Fruit fly (Drosophila melanogaster) whole organism, embryonic: ENCODE results near the gene arg.

ENCODE experiments used
- CG1233 ChIP-seq: fragments of 200-800 bp; sonication (Bioruptor generic); optimal IDR thresholded peaks from 4 replicates; lab custom pipeline; 2018; ENCODE audit warnings: missing biosample characterization, mild to moderate bottlenecking, missing genetic modification characterization
- CG13424 ChIP-seq: fragments of 200-800 bp; sonication (Bioruptor generic); optimal IDR thresholded peaks from 2 replicates; lab custom pipeline; 2019; ENCODE audit warnings: missing biosample characterization, mild to moderate bottlenecking, missing genetic modification characterization, moderate library complexity
- CG14710 ChIP-seq: fragments of 200-800 bp; sonication (Bioruptor generic); optimal IDR thresholded peaks from 3 replicates; lab custom pipeline; 2019; ENCODE audit warnings: missing biosample characterization, mild to moderate bottlenecking, missing genetic modification characterization, moderate library complexity
- CG1603 ChIP-seq: fragments of 200-800 bp; sonication (Bioruptor generic); optimal IDR thresholded peaks from 2 replicates; lab custom pipeline; 2019; ENCODE audit warnings: missing biosample characterization, mild to moderate bottlenecking, missing genetic modification characterization, moderate library complexity
- CG16779 ChIP-seq: fragments of 200-800 bp; sonication (Bioruptor generic); IDR thresholded peaks from 2 replicates; pipeline ENCODE4 v1.3.6; 2022; ENCODE audit warnings: missing biosample characterization, missing genetic modification characterization
- CG2129 ChIP-seq: fragments of 200-800 bp; sonication (Bioruptor generic); IDR thresholded peaks from 2 replicates; pipeline ENCODE4 v1.3.6; 2022; ENCODE audit warnings: missing biosample characterization, missing genetic modification characterization; ENCODE audit not compliant: partially characterized antibody
- CG30403 ChIP-seq: fragments of 200-800 bp; sonication (Bioruptor generic); optimal IDR thresholded peaks from 3 replicates; lab custom pipeline; 2016; ENCODE audit warnings: missing biosample characterization, missing genetic modification characterization
- CG34224 ChIP-seq: fragments of 200-800 bp; sonication (Bioruptor generic); IDR thresholded peaks from 3 replicates; pipeline ENCODE4 v1.3.6; 2022; ENCODE audit warnings: missing biosample characterization, missing genetic modification characterization; ENCODE audit not compliant: partially characterized antibody
- CG7357 ChIP-seq: fragments of 200-800 bp; sonication (Bioruptor generic); IDR thresholded peaks from 3 replicates; pipeline ENCODE4 v1.3.6; 2022; ENCODE audit warnings: missing biosample characterization, missing genetic modification characterization
- CG9817 ChIP-seq: fragments of 200-800 bp; sonication (Bioruptor generic); optimal IDR thresholded peaks from 2 replicates; lab custom pipeline; 2018; ENCODE audit warnings: missing biosample characterization, mild to moderate bottlenecking, missing genetic modification characterization, moderate library complexity
- Dref ChIP-seq: fragments of 200-800 bp; sonication (Bioruptor generic); IDR thresholded peaks from 2 replicates; pipeline ENCODE4 v1.3.6; 2022; ENCODE audit warnings: missing biosample characterization, missing genetic modification characterization
- Drgx ChIP-seq: fragments of 200-800 bp; sonication (Bioruptor generic); IDR thresholded peaks from 2 replicates; pipeline ENCODE4 v1.3.6; 2022; ENCODE audit warnings: missing biosample characterization, missing genetic modification characterization
- E2f2 ChIP-seq: fragments of 200-800 bp; sonication (Bioruptor generic); IDR thresholded peaks from 2 replicates; pipeline ENCODE4 v1.3.6; 2022; ENCODE audit warnings: missing biosample characterization, missing genetic modification characterization
- HLH3B ChIP-seq: fragments of 200-800 bp; sonication (Bioruptor generic); IDR thresholded peaks from 2 replicates; pipeline ENCODE4 v1.3.6; 2022; ENCODE audit warnings: missing biosample characterization, missing genetic modification characterization
- Hr3 ChIP-seq: fragments of 200-800 bp; sonication (Bioruptor generic); optimal IDR thresholded peaks from 3 replicates; lab custom pipeline; 2016; ENCODE audit warnings: missing biosample characterization, missing genetic modification characterization
- Hsf ChIP-seq: fragments of 200-800 bp; sonication (Bioruptor generic); optimal IDR thresholded peaks from 3 replicates; lab custom pipeline; 2016; ENCODE audit warnings: missing biosample characterization, missing genetic modification characterization
- Oli ChIP-seq: fragments of 200-800 bp; sonication (Bioruptor generic); optimal IDR thresholded peaks from 2 replicates; lab custom pipeline; 2018; ENCODE audit warnings: missing biosample characterization, mild to moderate bottlenecking, missing genetic modification characterization, moderate library complexity
- Rfx ChIP-seq: fragments of 200-800 bp; sonication (Bioruptor generic); IDR thresholded peaks from 2 replicates; pipeline ENCODE4 v1.3.6; 2022; ENCODE audit warnings: missing biosample characterization, missing genetic modification characterization
- Stat92E ChIP-seq, 3 experiments: fragments of >200 bp in 2 of 3; fragments of 200-800 bp in 1 of 3; sonication (Bioruptor generic) in 1 of 3; optimal IDR thresholded peaks; 2 replicates each; lab custom pipeline; 2017 to 2019; ENCODE audit warnings: missing biosample characterization in 3 of 3, missing genetic modification characterization in 3 of 3, mild to moderate bottlenecking in 1 of 3, moderate library complexity in 1 of 3
- Xbp1 ChIP-seq: fragments of 200-800 bp; sonication (Bioruptor generic); optimal IDR thresholded peaks from 3 replicates; lab custom pipeline; 2016; ENCODE audit warnings: missing biosample characterization, mild to moderate bottlenecking, missing genetic modification characterization
- ab ChIP-seq: fragments of 200-800 bp; sonication (Bioruptor generic); optimal IDR thresholded peaks from 2 replicates; lab custom pipeline; 2016; ENCODE audit warnings: missing biosample characterization, missing genetic modification characterization
- al ChIP-seq: fragments of 200-800 bp; sonication (Bioruptor generic); IDR thresholded peaks from 2 replicates; pipeline ENCODE4 v1.3.6; 2022; ENCODE audit warnings: missing biosample characterization, missing genetic modification characterization
- ci ChIP-seq: fragments of 200-800 bp; sonication (Bioruptor generic); IDR thresholded peaks from 3 replicates; pipeline ENCODE4 v1.3.6; 2022; ENCODE audit warnings: missing biosample characterization, missing genetic modification characterization
- dmrt99B ChIP-seq: fragments of 200-800 bp; sonication (Bioruptor generic); optimal IDR thresholded peaks from 2 replicates; lab custom pipeline; 2018; ENCODE audit warnings: missing biosample characterization, mild to moderate bottlenecking, missing genetic modification characterization, moderate library complexity
- eve ChIP-seq, 2 experiments: fragments of >200 bp; optimal IDR thresholded peaks; 2 replicates each; lab custom pipeline; 2017; ENCODE audit warnings: missing biosample characterization in 2 of 2, missing genetic modification characterization in 2 of 2
- fd96Cb ChIP-seq: fragments of 200-800 bp; sonication (Bioruptor generic); optimal IDR thresholded peaks from 2 replicates; lab custom pipeline; 2018; ENCODE audit warnings: missing biosample characterization, mild to moderate bottlenecking, missing genetic modification characterization, moderate library complexity
- insv ChIP-seq, 2 experiments: fragments of 200-800 bp; sonication (Bioruptor generic); optimal IDR thresholded peaks; 3 replicates each; lab custom pipeline; 2016 to 2018; ENCODE audit warnings: missing biosample characterization in 2 of 2, missing genetic modification characterization in 2 of 2
- knrl ChIP-seq: fragments of 200-800 bp; sonication (Bioruptor generic); IDR thresholded peaks from 3 replicates; pipeline ENCODE4 v1.3.6; 2022; ENCODE audit warnings: missing biosample characterization, missing genetic modification characterization; ENCODE audit not compliant: partially characterized antibody
- org-1 ChIP-seq: fragments of 200-800 bp; sonication (Bioruptor generic); optimal IDR thresholded peaks from 2 replicates; lab custom pipeline; 2017; ENCODE audit warnings: missing biosample characterization, missing genetic modification characterization
- pan ChIP-seq, 4 experiments: fragments of >200 bp in 3 of 4; fragments of 200-800 bp in 1 of 4; sonication (Bioruptor generic) in 1 of 4; optimal IDR thresholded peaks in 3 of 4; IDR thresholded peaks in 1 of 4; 2 replicates each; pipeline versions ENCODE4 v1.3.6 to Lab custom; 2017 to 2022; ENCODE audit warnings: missing biosample characterization in 2 of 4, missing genetic modification characterization in 2 of 4, mixed read lengths in 1 of 4
- phol ChIP-seq: fragments of 200-800 bp; sonication (Bioruptor generic); optimal IDR thresholded peaks from 3 replicates; lab custom pipeline; 2018; ENCODE audit warnings: missing biosample characterization, mild to moderate bottlenecking, missing genetic modification characterization, moderate library complexity
- pzg ChIP-seq: fragments of 200-800 bp; sonication (Bioruptor generic); optimal IDR thresholded peaks from 3 replicates; lab custom pipeline; 2018; ENCODE audit warnings: missing biosample characterization, mild to moderate bottlenecking, missing genetic modification characterization, moderate library complexity
- tap ChIP-seq: fragments of 200-800 bp; optimal IDR thresholded peaks from 3 replicates; lab custom pipeline; 2019; ENCODE audit warnings: missing biosample characterization, mild to moderate bottlenecking, missing genetic modification characterization, moderate library complexity
- tin ChIP-seq: fragments of 200-800 bp; sonication (Bioruptor generic); optimal IDR thresholded peaks from 3 replicates; lab custom pipeline; 2016; ENCODE audit warnings: missing biosample characterization, missing genetic modification characterization
- trem ChIP-seq: fragments of 200-800 bp; optimal IDR thresholded peaks from 3 replicates; lab custom pipeline; 2019; ENCODE audit warnings: missing biosample characterization, mild to moderate bottlenecking, missing genetic modification characterization, moderate library complexity
- unc-4 ChIP-seq: fragments of 200-800 bp; sonication (Bioruptor generic); IDR thresholded peaks from 2 replicates; pipeline ENCODE4 v1.3.6; 2022; ENCODE audit warnings: missing biosample characterization, missing genetic modification characterization; ENCODE audit not compliant: partially characterized antibody

arg gene

DNA sequence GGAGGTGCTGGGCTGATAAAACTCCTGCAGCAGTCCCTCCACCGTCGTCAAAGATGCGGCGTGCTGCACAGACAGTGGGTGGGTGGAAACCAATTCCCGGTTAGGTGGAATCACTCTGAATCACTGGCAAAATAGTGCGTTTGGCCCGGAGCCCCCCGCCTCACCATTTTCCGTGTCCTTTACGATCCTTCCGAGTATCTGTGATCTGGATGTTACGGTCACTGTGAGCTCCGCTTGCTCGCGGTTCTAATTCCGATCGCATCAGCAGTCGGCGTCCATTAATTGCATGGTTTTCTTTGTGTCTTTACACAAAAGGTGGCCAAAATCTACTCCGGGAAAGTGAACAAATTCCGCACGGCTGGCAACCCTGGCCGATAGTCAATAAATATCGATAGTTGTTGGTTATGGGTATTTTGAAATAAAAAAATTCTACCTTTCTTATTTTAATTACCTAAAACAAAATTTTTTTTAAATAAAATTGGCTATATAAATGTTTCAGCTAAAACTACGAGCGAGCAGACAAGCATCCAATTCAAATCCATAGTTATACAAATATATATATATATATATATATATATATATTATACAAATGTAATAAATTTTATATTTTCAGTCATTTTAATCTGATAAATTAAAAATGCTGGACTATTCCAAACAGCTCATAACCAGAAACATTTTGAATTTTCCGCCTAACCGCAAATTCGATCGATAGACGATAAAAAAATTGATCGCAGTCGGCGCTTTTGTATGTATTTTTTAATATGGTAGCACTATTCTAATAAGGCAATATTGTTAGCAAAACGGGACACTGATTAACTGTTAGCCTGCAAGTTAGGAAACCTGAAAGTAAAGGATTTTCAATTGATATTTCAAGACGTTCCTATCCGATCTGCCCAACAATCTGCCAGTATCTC lies 32.7 kb upstream of the arg start, which contains the start of the genes ebo and CG13373 (continued):
- TF ChIP-seq tin (peak; percentile 5), pan (optimal IDR thresholded peaks at IDR 0.05; lab: Kevin White, UChicago) (no peak), pan (GFP tag; optimal IDR thresholded peaks at IDR 0.05 in 1 of 2, IDR thresholded peaks at IDR 0.05 in 1 of 2) (peak in 1 of 2 experiments; percentile 36), Rfx (GFP tag; lab: Robert Waterston, UW) (peak; percentile 70), tap (tag; lab: Kevin White, UChicago) (no peak), dmrt99B (tag; lab: Kevin White, UChicago) (no peak), E2f2 (GFP tag; lab: Robert Waterston, UW) (peak; percentile 78), unc-4 (peak; percentile 63), Oli (tag; lab: Kevin White, UChicago) (peak; percentile 20), Dref (GFP tag; lab: Robert Waterston, UW) (peak; percentile 73), CG16779 (no peak), pzg (GFP tag; lab: Kevin White, UChicago) (peak; percentile 37), Hr3 (GFP tag; lab: Kevin White, UChicago) (peak; percentile 42), knrl (GFP tag; lab: Robert Waterston, UW) (peak; percentile 60; the same call in 2 of the 3 replicates), CG13424 (tag; lab: Kevin White, UChicago) (peak; percentile 45), ci (GFP tag; lab: Robert Waterston, UW) (0 out of 3 replicates have a peak, but pooled peaks have one; percentile 7), trem (peak; percentile 17), Drgx (GFP tag; lab: Robert Waterston, UW) (0 out of 2 replicates have a peak, but pooled peaks have one; percentile 37), Stat92E (GFP tag; optimal IDR thresholded peaks at IDR 0.05; lab: Kevin White, UChicago) (peak in 1 of 3 experiments; percentile 15), Hsf (GFP tag; lab: Kevin White, UChicago) (peak; percentile 8), CG34224 (GFP tag; lab: Robert Waterston, UW) (peak; percentile 46; the same call in 1 of the 3 replicates), al (GFP tag; lab: Robert Waterston, UW) (0 out of 2 replicates have a peak, but pooled peaks have one; percentile 17), ab (GFP tag; lab: Kevin White, UChicago) (no peak), CG9817 (tag; lab: Kevin White, UChicago) (peak; percentile 12), eve (GFP tag; optimal IDR thresholded peaks at IDR 0.05; lab: Kevin White, UChicago) (no peak), CG1233 (GFP tag; lab: Kevin White, UChicago) (peak; percentile 0), insv (GFP tag; optimal IDR thresholded peaks at IDR 0.05; lab: Kevin White, UChicago) (peak in 1 of 2 experiments; percentile 71), CG30403 (GFP tag; lab: Kevin White, UChicago) (peak; percentile 47), CG2129 (GFP tag; lab: Robert Waterston, UW) (0 out of 2 replicates have a peak, but pooled peaks have one; percentile 18), org-1 (GFP tag; lab: Kevin White, UChicago) (no peak), CG1603 (tag; lab: Kevin White, UChicago) (no peak), HLH3B (GFP tag; lab: Robert Waterston, UW) (peak; percentile 31; the same call in 1 of the 2 replicates), Xbp1 (GFP tag; lab: Kevin White, UChicago) (peak; percentile 51), phol (peak; percentile 34), fd96Cb (tag; lab: Kevin White, UChicago) (no peak), CG7357 (GFP tag; lab: Robert Waterston, UW) (no peak), CG14710 (tag; lab: Kevin White, UChicago) (peak; percentile 50)
- TF ChIP-seq, all 482 proteins: peak for 117
